Worm (Caenorhabditis elegans) whole organism, L4/young adult: ENCODE measurements around the gene del-1.

Experiments used
- dao-5 ChIP-seq: sonication (generic microtip); optimal IDR thresholded peaks from 2 replicates; lab custom pipeline; 2016; ENCODE audit warnings: missing genotype, missing genetic modification characterization, moderate library complexity, missing compliant biosample characterization
- him-1 ChIP-seq: sonication (generic microtip); optimal IDR thresholded peaks from 2 replicates; lab custom pipeline; 2016; ENCODE audit warnings: missing genotype, missing genetic modification reagents, missing genetic modification characterization, missing compliant biosample characterization

- TF ChIP-seq him-1 (tag; lab: Kevin White, UChicago) (no peak), dao-5 (no peak)
Measured at ce11 chrX:14309656-14310055, 41.8 kb downstream of the del-1 start.
